Fruit fly (Drosophila melanogaster) whole organism, embryonic: Measurements from ENCODE around the gene CG31122.

Source experiments
- Adf1 ChIP-seq: fragments of 200-800 bp; sonication (Bioruptor generic); IDR thresholded peaks from 2 replicates; pipeline ENCODE4 v1.3.6; 2022; ENCODE audit warnings: missing biosample characterization, missing genetic modification characterization
- B-H1 ChIP-seq: fragments of 200-800 bp; sonication (Bioruptor generic); IDR thresholded peaks from 3 replicates; pipeline ENCODE4 v1.3.6; 2022; ENCODE audit warnings: missing biosample characterization, missing genetic modification characterization
- CG11723 ChIP-seq: fragments of 200-800 bp; sonication (Bioruptor generic); optimal IDR thresholded peaks from 2 replicates; lab custom pipeline; 2017; ENCODE audit warnings: missing biosample characterization, mild to moderate bottlenecking, missing genetic modification characterization
- CG12071 ChIP-seq: fragments of 200-800 bp; sonication (Bioruptor generic); optimal IDR thresholded peaks from 3 replicates; lab custom pipeline; 2018; ENCODE audit warnings: missing biosample characterization, mild to moderate bottlenecking, missing genetic modification characterization
- CG12769 ChIP-seq: fragments of 200-800 bp; sonication (Bioruptor generic); optimal IDR thresholded peaks from 2 replicates; lab custom pipeline; 2019; ENCODE audit warnings: missing biosample characterization, mild to moderate bottlenecking, missing genetic modification characterization, moderate library complexity
- CG1529 ChIP-seq: fragments of 200-800 bp; sonication (Bioruptor generic); optimal IDR thresholded peaks from 3 replicates; lab custom pipeline; 2018; ENCODE audit warnings: missing biosample characterization, missing genetic modification characterization
- CG1603 ChIP-seq: fragments of 200-800 bp; sonication (Bioruptor generic); optimal IDR thresholded peaks from 2 replicates; lab custom pipeline; 2019; ENCODE audit warnings: missing biosample characterization, mild to moderate bottlenecking, missing genetic modification characterization, moderate library complexity
- CG17328 ChIP-seq: fragments of 200-800 bp; sonication (Bioruptor generic); IDR thresholded peaks from 2 replicates; pipeline ENCODE4 v1.3.6; 2022; ENCODE audit warnings: missing biosample characterization, missing genetic modification characterization
- CG18011 ChIP-seq: fragments of 200-800 bp; sonication (Bioruptor generic); optimal IDR thresholded peaks from 2 replicates; lab custom pipeline; 2017; ENCODE audit warnings: missing biosample characterization, missing genetic modification characterization, mild to moderate bottlenecking, moderate library complexity, missing genotype
- CG18619 ChIP-seq: fragments of 200-800 bp; sonication (Bioruptor generic); optimal IDR thresholded peaks from 3 replicates; lab custom pipeline; 2017; ENCODE audit warnings: missing biosample characterization, mild to moderate bottlenecking, missing genetic modification characterization
- CG2120 ChIP-seq: fragments of 200-800 bp; sonication (Bioruptor generic); optimal IDR thresholded peaks from 3 replicates; lab custom pipeline; 2016; ENCODE audit warnings: missing biosample characterization, missing genetic modification characterization
- CG2875 ChIP-seq: fragments of 200-800 bp; sonication (Bioruptor generic); optimal IDR thresholded peaks from 2 replicates; lab custom pipeline; 2017; ENCODE audit warnings: missing biosample characterization, mild to moderate bottlenecking, missing genetic modification characterization, missing genetic modification reagents
- CG42726 ChIP-seq: fragments of 200-800 bp; sonication (Bioruptor generic); IDR thresholded peaks from 2 replicates; pipeline ENCODE4 v1.3.6; 2022; ENCODE audit warnings: missing biosample characterization, missing genetic modification characterization; ENCODE audit not compliant: partially characterized antibody
- CG8281 ChIP-seq: fragments of 200-800 bp; sonication (Bioruptor generic); optimal IDR thresholded peaks from 2 replicates; lab custom pipeline; 2018; ENCODE audit warnings: missing biosample characterization, mild to moderate bottlenecking, missing genetic modification characterization, moderate library complexity
- CG9876 ChIP-seq: fragments of 200-800 bp; sonication (Bioruptor generic); optimal IDR thresholded peaks from 2 replicates; lab custom pipeline; 2016; ENCODE audit warnings: missing biosample characterization, missing genetic modification characterization
- CG9932 ChIP-seq: fragments of 200-800 bp; sonication (Bioruptor generic); IDR thresholded peaks from 2 replicates; pipeline ENCODE4 v1.3.6; 2022; ENCODE audit warnings: missing biosample characterization, missing genetic modification characterization
- Drgx ChIP-seq: fragments of 200-800 bp; sonication (Bioruptor generic); IDR thresholded peaks from 2 replicates; pipeline ENCODE4 v1.3.6; 2022; ENCODE audit warnings: missing biosample characterization, missing genetic modification characterization
- Eip74EF ChIP-seq, 2 experiments: fragments of 200-800 bp in 1 of 2; fragments of >200 bp in 1 of 2; sonication (Bioruptor generic) in 1 of 2; optimal IDR thresholded peaks; 2 replicates each; lab custom pipeline; 2017 to 2019; ENCODE audit warnings: missing biosample characterization in 2 of 2, missing genetic modification characterization in 2 of 2, mild to moderate bottlenecking in 1 of 2, moderate library complexity in 1 of 2
- Ets65A ChIP-seq: fragments of 200-800 bp; sonication (Bioruptor generic); peaks from one replicate; lab custom pipeline; 2016; ENCODE audit warnings: missing biosample characterization, missing genetic modification characterization
- Gug ChIP-seq: fragments of 200-800 bp; sonication (Bioruptor generic); IDR thresholded peaks from 4 replicates; pipeline ENCODE4 v1.3.6; 2022; ENCODE audit warnings: missing biosample characterization, missing genetic modification characterization
- MBD-R2 ChIP-seq: fragments of 200-800 bp; sonication (Bioruptor generic); IDR thresholded peaks from 2 replicates; pipeline ENCODE4 v1.3.6; 2022; ENCODE audit warnings: missing biosample characterization, missing genetic modification characterization
- Med ChIP-seq: fragments of 200-800 bp; sonication (Bioruptor generic); peaks from one replicate; lab custom pipeline; 2016; ENCODE audit warnings: missing biosample characterization, missing genetic modification characterization, mild to moderate bottlenecking, inconsistent platforms, moderate library complexity
- Scr ChIP-seq: fragments of 200-800 bp; sonication (Bioruptor generic); IDR thresholded peaks from 2 replicates; pipeline ENCODE4 v1.3.6; 2022; ENCODE audit warnings: missing biosample characterization, missing genetic modification characterization; ENCODE audit not compliant: partially characterized antibody
- Side ChIP-seq: fragments of 200-800 bp; sonication (Bioruptor generic); optimal IDR thresholded peaks from 2 replicates; lab custom pipeline; 2016; ENCODE audit warnings: missing biosample characterization, missing genetic modification characterization
- Trl ChIP-seq, 3 experiments: fragments of >200 bp in 2 of 3; fragments of 200-800 bp in 1 of 3; sonication (Bioruptor generic) in 1 of 3; optimal IDR thresholded peaks; 2 replicates in 1 of 3; 3 replicates in 2 of 3; lab custom pipeline; 2016 to 2017; ENCODE audit warnings: missing biosample characterization in 1 of 3, missing genetic modification characterization in 1 of 3
- caup ChIP-seq: fragments of 200-800 bp; sonication (Bioruptor generic); optimal IDR thresholded peaks from 3 replicates; lab custom pipeline; 2017; ENCODE audit warnings: missing biosample characterization, mild to moderate bottlenecking, missing genetic modification characterization, moderate library complexity; ENCODE audit not compliant: severe bottlenecking
- cwo ChIP-seq: fragments of 200-800 bp; sonication (Bioruptor generic); optimal IDR thresholded peaks from 3 replicates; lab custom pipeline; 2017; ENCODE audit warnings: missing biosample characterization, missing genetic modification characterization, mild to moderate bottlenecking, moderate library complexity, missing genetic modification reagents
- da ChIP-seq: fragments of 200-800 bp; sonication (Bioruptor generic); optimal IDR thresholded peaks from 2 replicates; lab custom pipeline; 2016; ENCODE audit warnings: missing biosample characterization, missing genetic modification characterization
- dm ChIP-seq: fragments of 200-800 bp; sonication (Bioruptor generic); optimal IDR thresholded peaks from 3 replicates; lab custom pipeline; 2016; ENCODE audit warnings: missing biosample characterization, missing genetic modification characterization
- ems ChIP-seq: fragments of 200-800 bp; sonication (Bioruptor generic); optimal IDR thresholded peaks from 3 replicates; lab custom pipeline; 2016; ENCODE audit warnings: missing biosample characterization, missing genetic modification characterization
- exex ChIP-seq: fragments of 200-800 bp; sonication (Bioruptor generic); optimal IDR thresholded peaks from 4 replicates; lab custom pipeline; 2018; ENCODE audit warnings: missing biosample characterization, mild to moderate bottlenecking, missing genetic modification characterization, moderate library complexity
- ftz-f1 ChIP-seq: fragments of 200-800 bp; sonication (Bioruptor generic); optimal IDR thresholded peaks from 2 replicates; lab custom pipeline; 2016; ENCODE audit warnings: missing biosample characterization, missing genetic modification characterization
- hbn ChIP-seq: fragments of 200-800 bp; sonication (Bioruptor generic); IDR thresholded peaks from 2 replicates; pipeline ENCODE4 v1.3.6; 2022; ENCODE audit warnings: missing biosample characterization, missing genetic modification characterization; ENCODE audit not compliant: partially characterized antibody
- insv ChIP-seq, 2 experiments: fragments of 200-800 bp; sonication (Bioruptor generic); optimal IDR thresholded peaks; 3 replicates each; lab custom pipeline; 2016 to 2018; ENCODE audit warnings: missing biosample characterization in 2 of 2, missing genetic modification characterization in 2 of 2
- jing ChIP-seq: fragments of 200-800 bp; sonication (Bioruptor generic); optimal IDR thresholded peaks from 2 replicates; lab custom pipeline; 2018; ENCODE audit warnings: missing biosample characterization, mild to moderate bottlenecking, missing genetic modification characterization
- knrl ChIP-seq: fragments of 200-800 bp; sonication (Bioruptor generic); IDR thresholded peaks from 3 replicates; pipeline ENCODE4 v1.3.6; 2022; ENCODE audit warnings: missing biosample characterization, missing genetic modification characterization; ENCODE audit not compliant: partially characterized antibody
- lbe ChIP-seq: fragments of 200-800 bp; sonication (Bioruptor generic); optimal IDR thresholded peaks from 2 replicates; lab custom pipeline; 2016; ENCODE audit warnings: missing biosample characterization, mild to moderate bottlenecking, missing genetic modification characterization
- lov ChIP-seq, 2 experiments: fragments of 200-800 bp in 1 of 2; fragments of >200 bp in 1 of 2; sonication (Bioruptor generic) in 1 of 2; IDR thresholded peaks in 1 of 2; optimal IDR thresholded peaks in 1 of 2; 2 replicates in 1 of 2; 3 replicates in 1 of 2; pipeline versions ENCODE4 v1.3.6 to Lab custom; 2017 to 2022; ENCODE audit warnings: missing biosample characterization in 1 of 2, missing genetic modification characterization in 1 of 2
- nau ChIP-seq: fragments of 200-800 bp; sonication (Bioruptor generic); optimal IDR thresholded peaks from 3 replicates; lab custom pipeline; 2017; ENCODE audit warnings: missing biosample characterization, mild to moderate bottlenecking, missing genetic modification characterization, missing genetic modification reagents
- p53 ChIP-seq: fragments of 200-800 bp; sonication (Bioruptor generic); optimal IDR thresholded peaks from 2 replicates; lab custom pipeline; 2016; ENCODE audit warnings: missing biosample characterization, missing genetic modification characterization
- rib ChIP-seq: fragments of 200-800 bp; sonication (Bioruptor generic); IDR thresholded peaks from 2 replicates; pipeline ENCODE4 v1.3.6; 2022; ENCODE audit warnings: missing biosample characterization, missing genetic modification characterization
- salm ChIP-seq: fragments of 200-800 bp; sonication (Bioruptor generic); optimal IDR thresholded peaks from 2 replicates; lab custom pipeline; 2018; ENCODE audit warnings: missing biosample characterization, mild to moderate bottlenecking, missing genetic modification characterization
- sd ChIP-seq: fragments of 200-800 bp; sonication (Bioruptor generic); optimal IDR thresholded peaks from 3 replicates; lab custom pipeline; 2018; ENCODE audit warnings: missing biosample characterization, mild to moderate bottlenecking, missing genetic modification characterization, moderate library complexity
- tio ChIP-seq: fragments of 200-800 bp; sonication (Bioruptor generic); optimal IDR thresholded peaks from 2 replicates; lab custom pipeline; 2017; ENCODE audit warnings: missing biosample characterization, missing genetic modification characterization, inconsistent platforms
- tll ChIP-seq, 2 experiments: fragments of 200-800 bp in 1 of 2; fragments of >200 bp in 1 of 2; sonication (Bioruptor generic) in 1 of 2; optimal IDR thresholded peaks; 2 replicates each; lab custom pipeline; 2017 to 2019; ENCODE audit warnings: missing biosample characterization in 2 of 2, missing genetic modification characterization in 2 of 2, mild to moderate bottlenecking in 1 of 2, moderate library complexity in 1 of 2
- trem ChIP-seq: fragments of 200-800 bp; optimal IDR thresholded peaks from 3 replicates; lab custom pipeline; 2019; ENCODE audit warnings: missing biosample characterization, mild to moderate bottlenecking, missing genetic modification characterization, moderate library complexity
- vnd ChIP-seq: fragments of 200-800 bp; sonication (Bioruptor generic); IDR thresholded peaks from 3 replicates; pipeline ENCODE4 v1.3.6; 2022; ENCODE audit warnings: missing biosample characterization, missing genetic modification characterization; ENCODE audit not compliant: partially characterized antibody
- wdn ChIP-seq: fragments of 200-800 bp; sonication (Bioruptor generic); IDR thresholded peaks from 2 replicates; pipeline ENCODE4 v1.3.6; 2022; ENCODE audit warnings: missing biosample characterization, missing genetic modification characterization

The CG31122 gene

dm6 chr3R:18447146-18447773 is 34.6 kb upstream of the CG31122 start:
- TF ChIP-seq Ets65A (peak; percentile 10), rib (GFP tag; lab: Robert Waterston, UW) (peak; percentile 80), Trl (optimal IDR thresholded peaks at IDR 0.05; lab: Kevin White, UChicago) (peak in 1 of 2 experiments; percentile 72), Trl (GFP tag; optimal IDR thresholded peaks at IDR 0.05; lab: Kevin White, UChicago) (no peak), CG11723 (GFP tag; lab: Kevin White, UChicago) (no peak), CG18011 (GFP tag; lab: Kevin White, UChicago) (no peak), lbe (GFP tag; lab: Kevin White, UChicago) (no peak), exex (peak; percentile 18), Side (GFP tag; lab: Kevin White, UChicago) (no peak), trem (tag; lab: Kevin White, UChicago) (no peak), Adf1 (peak; percentile 97), ftz-f1 (GFP tag; lab: Kevin White, UChicago) (peak; percentile 25), Drgx (GFP tag; lab: Robert Waterston, UW) (peak; percentile 56; the same call in 1 of the 2 replicates), CG18619 (no peak), Gug (GFP tag; lab: Robert Waterston, UW) (no peak), tio (no peak), CG42726 (GFP tag; lab: Robert Waterston, UW) (0 out of 2 replicates have a peak, but pooled peaks have one; percentile 6), lov (optimal IDR thresholded peaks at IDR 0.05; lab: Kevin White, UChicago) (no peak), lov (GFP tag; IDR thresholded peaks at IDR 0.05; lab: Robert Waterston, UW) (no peak), hbn (GFP tag; lab: Robert Waterston, UW) (no peak), CG12071 (no peak), knrl (GFP tag; lab: Robert Waterston, UW) (no peak), CG1603 (no peak), da (GFP tag; lab: Kevin White, UChicago) (no peak), MBD-R2 (no peak), Med (GFP tag; lab: Kevin White, UChicago) (peak; percentile 34), CG9876 (no peak), insv (GFP tag; optimal IDR thresholded peaks at IDR 0.05; lab: Kevin White, UChicago) (no peak), cwo (GFP tag; lab: Kevin White, UChicago) (peak; percentile 65), wdn (GFP tag; lab: Robert Waterston, UW) (no peak), vnd (no peak), tll (GFP tag; optimal IDR thresholded peaks at IDR 0.05; lab: Kevin White, UChicago) (no peak), CG17328 (no peak), jing (GFP tag; lab: Kevin White, UChicago) (no peak), Scr (GFP tag; lab: Robert Waterston, UW) (0 out of 2 replicates have a peak, but pooled peaks have one; percentile 7), CG1529 (GFP tag; lab: Kevin White, UChicago) (no peak), nau (no peak)

- 0 out of 2 replicates have a peak, but pooled peaks have one; percentile 25 for TF ChIP-seq CG9932 (GFP tag; lab: Robert Waterston, UW)
- TF ChIP-seq Eip74EF (GFP tag; optimal IDR thresholded peaks at IDR 0.05; lab: Kevin White, UChicago) = no peak
- TF ChIP-seq dm = no peak
- TF ChIP-seq Adf1 = peak; percentile 87
- no peak for TF ChIP-seq CG2120 (GFP tag; lab: Kevin White, UChicago)
- 0 out of 2 replicates have a peak, but pooled peaks have one; percentile 11 for TF ChIP-seq MBD-R2
- TF ChIP-seq CG2875 (GFP tag; lab: Kevin White, UChicago) = no peak
- TF ChIP-seq p53 (GFP tag; lab: Kevin White, UChicago) = no peak
- TF ChIP-seq sd = peak; percentile 85
- TF ChIP-seq CG8281 (tag; lab: Kevin White, UChicago) = no peak
- TF ChIP-seq ems = no peak
- TF ChIP-seq B-H1 (GFP tag; lab: Robert Waterston, UW) = no peak
- TF ChIP-seq CG12769 (tag; lab: Kevin White, UChicago) = peak; percentile 29
- peak; percentile 3 for TF ChIP-seq caup (GFP tag; lab: Kevin White, UChicago)
- TF ChIP-seq salm (tag; lab: Kevin White, UChicago) = no peak
Measured at dm6 chr3R:18445148-18445843, 32.6 kb upstream of the CG31122 start.
